Fruit fly (Drosophila melanogaster): ENCODE data around the gene omd.

omd gene

DNA sequence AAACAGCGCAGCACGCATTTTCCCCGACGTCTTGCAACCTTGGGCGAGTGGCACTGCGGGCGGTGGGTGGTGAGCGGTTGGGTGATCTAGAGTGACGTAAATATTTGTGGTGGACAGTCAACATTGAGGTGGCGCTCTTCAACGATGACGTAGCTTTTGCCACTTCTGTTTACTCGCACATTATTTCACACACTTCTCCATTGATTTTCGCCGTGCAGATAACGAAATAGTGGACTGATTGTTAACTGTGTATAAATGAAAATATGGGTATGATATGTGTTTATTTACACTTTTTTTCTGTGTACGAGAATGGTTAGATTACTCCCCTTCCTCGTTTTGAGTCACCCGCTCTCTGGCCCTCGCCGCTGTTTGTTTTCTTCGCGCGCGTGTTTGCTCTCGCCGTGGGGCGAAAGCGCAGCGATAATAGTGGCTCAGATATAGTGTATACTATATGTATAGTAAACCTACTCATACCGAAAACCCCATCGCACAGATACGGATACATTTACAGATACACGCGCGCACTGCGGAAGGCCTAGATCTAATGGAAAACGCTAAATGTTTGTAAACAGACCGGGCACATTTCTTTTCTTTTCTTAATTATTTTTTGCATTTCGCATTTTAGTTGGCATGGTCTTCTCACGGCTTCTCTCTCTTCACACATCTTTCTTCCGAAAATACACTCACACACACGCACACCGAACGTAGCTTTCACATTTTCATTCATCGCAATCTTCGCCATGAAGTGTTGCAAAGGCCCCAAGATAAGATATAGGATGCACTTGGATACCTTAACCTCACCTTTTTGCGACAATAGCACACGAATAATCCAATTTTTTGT lies at the start of gene omd (continued):
- TF ChIP-seq CG4328 (GFP tag; optimal IDR thresholded peaks at IDR 0.05) (peak; percentile 79), CG3407 (GFP tag; optimal IDR thresholded peaks at IDR 0.05) (peak; percentile 81), knrl (GFP tag; IDR thresholded peaks at IDR 0.05; ENCODE audit: partially characterized antibody) (no peak), trh (GFP tag; optimal IDR thresholded peaks at IDR 0.05) (peak; percentile 71), salm (tag; optimal IDR thresholded peaks at IDR 0.05) (peak; percentile 48), Hr78 (GFP tag; optimal IDR thresholded peaks at IDR 0.05) (no peak), CG12104 (GFP tag; optimal IDR thresholded peaks at IDR 0.05) (peak; percentile 18), CG17568 (GFP tag; optimal IDR thresholded peaks at IDR 0.05) (no peak), chn (GFP tag; optimal IDR thresholded peaks at IDR 0.05) (peak; percentile 43), tup (GFP tag; optimal IDR thresholded peaks at IDR 0.05) (peak; percentile 6), CG10654 (GFP tag; optimal IDR thresholded peaks at IDR 0.05) (peak; percentile 5), CG6791 (GFP tag; IDR thresholded peaks at IDR 0.05; ENCODE audit: partially characterized antibody) (no peak), Ssrp (tag; optimal IDR thresholded peaks at IDR 0.05) (no peak), CG10565 (GFP tag; optimal IDR thresholded peaks at IDR 0.05) (no peak), CG11696 (GFP tag; IDR thresholded peaks at IDR 0.05) (no peak), cas (GFP tag; IDR thresholded peaks at IDR 0.05) (no peak), D19A (tag; optimal IDR thresholded peaks at IDR 0.05) (no peak), CG9876 (GFP tag; optimal IDR thresholded peaks at IDR 0.05) (peak; percentile 43), Atf3 (GFP tag; optimal IDR thresholded peaks at IDR 0.05) (peak; percentile 1), p53 (GFP tag; optimal IDR thresholded peaks at IDR 0.05) (peak; percentile 39), gce (GFP tag; IDR thresholded peaks at IDR 0.05) (peak; percentile 67; the same call in 1 of the 3 replicates), Stat92E (GFP tag; optimal IDR thresholded peaks at IDR 0.05) (no peak), CG18764 (GFP tag; optimal IDR thresholded peaks at IDR 0.05) (peak; percentile 44), vfl (GFP tag; optimal IDR thresholded peaks at IDR 0.05) (peak; percentile 12), CG33557 (GFP tag; optimal IDR thresholded peaks at IDR 0.05) (peak; percentile 65), Nf-YB (GFP tag; optimal IDR thresholded peaks at IDR 0.05) (peak; percentile 48), jumu (GFP tag; optimal IDR thresholded peaks at IDR 0.05) (peak; percentile 27), CG7357 (GFP tag; IDR thresholded peaks at IDR 0.05) (no peak), ato (GFP tag; IDR thresholded peaks at IDR 0.05; ENCODE audit: partially characterized antibody) (no peak), Med (GFP tag) (peak; percentile 89), klu (GFP tag; IDR thresholded peaks at IDR 0.05) (no peak), ttk (GFP tag; IDR thresholded peaks at IDR 0.05) (no peak), Mrtf (GFP tag; IDR thresholded peaks at IDR 0.05) (0 out of 3 replicates have a peak, but pooled peaks have one; percentile 7), Ravus (GFP tag; IDR thresholded peaks at IDR 0.05) (no peak; the same call in 1 of the 2 replicates), CG18619 (GFP tag; optimal IDR thresholded peaks at IDR 0.05) (peak; percentile 46), CG6654 (GFP tag; optimal IDR thresholded peaks at IDR 0.05) (peak; percentile 8), CG11398 (GFP tag; optimal IDR thresholded peaks at IDR 0.05) (peak; percentile 31), TFAM (GFP tag; optimal IDR thresholded peaks at IDR 0.05) (peak; percentile 8), C15 (GFP tag; IDR thresholded peaks at IDR 0.05) (0 out of 3 replicates have a peak, but pooled peaks have one; percentile 10), CG12071 (GFP tag; optimal IDR thresholded peaks at IDR 0.05) (no peak), CG1647 (GFP tag; optimal IDR thresholded peaks at IDR 0.05) (no peak), tio (GFP tag; optimal IDR thresholded peaks at IDR 0.05) (no peak), CG8944 (GFP tag; optimal IDR thresholded peaks at IDR 0.05) (peak; percentile 69), CG32532 (GFP tag; IDR thresholded peaks at IDR 0.05) (peak; percentile 43), fru (optimal IDR thresholded peaks at IDR 0.05) (no peak), CG13424 (tag; optimal IDR thresholded peaks at IDR 0.05) (peak; percentile 55), Lim3 (GFP tag; IDR thresholded peaks at IDR 0.05) (no peak), CG14667 (GFP tag; IDR thresholded peaks at IDR 0.05) (no peak), Nf-YC (tag; optimal IDR thresholded peaks at IDR 0.05) (no peak)
